Worm (Caenorhabditis elegans) whole organism, late embryonic: ENCODE results near the gene thk-1.

ENCODE experiments used
- ama-1 ChIP-seq: fragments of 150-350 bp; optimal IDR thresholded peaks from 2 replicates; lab custom pipeline; 2014
- ceh-9 ChIP-seq: sonication (generic microtip); optimal IDR thresholded peaks from 2 replicates; lab custom pipeline; 2016; ENCODE audit warnings: mild to moderate bottlenecking, missing genetic modification characterization, inconsistent platforms, missing compliant biosample characterization
- hlh-15 ChIP-seq: sonication (generic microtip); optimal IDR thresholded peaks from 2 replicates; lab custom pipeline; 2016; ENCODE audit warnings: missing genetic modification characterization, missing compliant biosample characterization
- npax-4 ChIP-seq: sonication (generic microtip); optimal IDR thresholded peaks from 2 replicates; lab custom pipeline; 2016; ENCODE audit warnings: missing genetic modification characterization, missing compliant biosample characterization
- pha-4 ChIP-seq: fragments of 150-350 bp; optimal IDR thresholded peaks from 2 replicates; lab custom pipeline; 2018; ENCODE audit warnings: missing biosample characterization, missing genetic modification reagents, missing genetic modification characterization
- unc-3 ChIP-seq, 2 experiments: fragments of 200-800 bp in 1 of 2; sonication (Bioruptor generic) in 1 of 2; sonication (generic microtip) in 1 of 2; conservative IDR thresholded peaks in 1 of 2; optimal IDR thresholded peaks in 1 of 2; 2 replicates each; pipeline versions ENCODE4 v1.3.6 to Lab custom; 2016 to 2022; ENCODE audit warnings: missing compliant biosample characterization in 2 of 2, missing genetic modification characterization in 2 of 2, missing genetic modification reagents in 1 of 2

DNA sequence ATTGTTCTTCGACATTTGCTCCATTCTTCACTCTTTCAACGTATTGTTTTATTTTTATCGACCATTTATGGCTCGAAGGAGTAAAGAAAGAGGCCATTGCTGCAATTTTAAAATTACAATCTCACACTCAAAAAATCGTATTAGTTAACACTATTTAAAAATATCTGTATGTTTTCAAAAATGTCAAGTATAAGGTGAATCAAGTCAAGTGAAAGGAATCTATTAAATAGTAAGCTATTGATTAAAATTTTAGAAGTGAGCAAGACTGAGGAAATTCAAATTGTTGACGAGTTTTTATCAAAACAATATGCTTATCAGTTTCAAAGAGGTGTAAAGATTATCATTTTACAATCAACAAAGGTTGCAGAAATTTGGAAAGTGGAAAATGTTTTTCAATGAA is 48.9 kb downstream of the thk-1 start, which contains the start of gene F01G10.4:
- TF ChIP-seq hlh-15 (no peak), npax-4 (tag; lab: Kevin White, UChicago) (no peak), ama-1 (lab: Kevin White, UChicago) (no peak), ceh-9 (tag; lab: Kevin White, UChicago) (no peak), unc-3 (GFP tag; conservative IDR thresholded peaks at IDR 0.05; lab: Robert Waterston, UW) (no peak), unc-3 (tag; optimal IDR thresholded peaks at IDR 0.05; lab: Kevin White, UChicago) (no peak), pha-4 (tag; lab: Kevin White, UChicago) (no peak)
